Worm (Caenorhabditis elegans): ENCODE measurements around the gene F13D11.4.

Gene F13D11.4

ce11 chrX:5847268-5847667, 12.7 kb upstream of the F13D11.4 start (continued):
- TF ChIP-seq lin-35 (GFP tag; optimal IDR thresholded peaks at IDR 0.05), result peak in 1 of 3 experiments; percentile 41
- TF ChIP-seq athp-1 (tag; optimal IDR thresholded peaks at IDR 0.05), result no peak
- TF ChIP-seq dpl-1 (GFP tag; optimal IDR thresholded peaks at IDR 0.05), result no peak
- peak; percentile 87 for TF ChIP-seq cebp-1 (GFP tag; IDR thresholded peaks at IDR 0.05)
- peak; percentile 98 for TF ChIP-seq cebp-1 (tag; optimal IDR thresholded peaks at IDR 0.05)
- no peak for TF ChIP-seq rcor-1 (GFP tag; IDR thresholded peaks at IDR 0.05)
- no peak for TF ChIP-seq nhr-27 (tag; optimal IDR thresholded peaks at IDR 0.05)
- no peak for TF ChIP-seq ceh-79 (tag; optimal IDR thresholded peaks at IDR 0.05)

ce11 chrX:5841060-5841642, 6.5 kb upstream of the F13D11.4 start, which contains the start of gene puf-9:
Gene puf-9 (plus strand): TSS chrX:5841592.
- peak; percentile 89 for TF ChIP-seq egl-44 (GFP tag; IDR thresholded peaks at IDR 0.05)
- TF ChIP-seq rpc-1 (optimal IDR thresholded peaks at IDR 0.05), result no peak
- no peak for TF ChIP-seq rpc-1 (tag; optimal IDR thresholded peaks at IDR 0.05)
- no peak for TF ChIP-seq hrde-1 (tag; optimal IDR thresholded peaks at IDR 0.05; ENCODE audit: borderline replicate concordance)
- peak; percentile 88 for TF ChIP-seq cebp-2 (GFP tag; IDR thresholded peaks at IDR 0.05)
- TF ChIP-seq K11D2.4 (GFP tag; IDR thresholded peaks at IDR 0.05), result peak; percentile 97
- TF ChIP-seq F37B4.10 (GFP tag; IDR thresholded peaks at IDR 0.05), result no peak
- TF ChIP-seq C06A6.2 (GFP tag; conservative IDR thresholded peaks at IDR 0.05), result peak; percentile 94
- no peak for TF ChIP-seq B0019.2 (GFP tag; conservative IDR thresholded peaks at IDR 0.05)
- TF ChIP-seq ceh-27 (GFP tag; optimal IDR thresholded peaks at IDR 0.05), result peak; percentile 99
- TF ChIP-seq die-1 (tag; optimal IDR thresholded peaks at IDR 0.05), result peak; percentile 61
- TF ChIP-seq cebp-1 (GFP tag; IDR thresholded peaks at IDR 0.05), result peak; percentile 90
- TF ChIP-seq cebp-1 (tag; optimal IDR thresholded peaks at IDR 0.05), result peak; percentile 96
- 0 out of 2 replicates have a peak, but pooled peaks have one; percentile 28 for TF ChIP-seq ceh-40 (GFP tag; IDR thresholded peaks at IDR 0.05)
- TF ChIP-seq mes-4 (tag; optimal IDR thresholded peaks at IDR 0.05), result no peak
- TF ChIP-seq ets-4 (GFP tag; optimal IDR thresholded peaks at IDR 0.05), result peak; percentile 89
- TF ChIP-seq mel-28 (tag; optimal IDR thresholded peaks at IDR 0.05; ENCODE audit: borderline replicate concordance), result no peak
- TF ChIP-seq mcd-1 (GFP tag; IDR thresholded peaks at IDR 0.05), result peak; percentile 99
- peak; percentile 97 for TF ChIP-seq pbrm-1 (GFP tag; IDR thresholded peaks at IDR 0.05)
- peak; percentile 97 for TF ChIP-seq atf-7 (tag; optimal IDR thresholded peaks at IDR 0.05)
- TF ChIP-seq nhr-80 (tag; optimal IDR thresholded peaks at IDR 0.05), result peak; percentile 100
- peak; percentile 99 for TF ChIP-seq lin-40 (tag; optimal IDR thresholded peaks at IDR 0.05)
- no peak for TF ChIP-seq mxl-1 (tag; optimal IDR thresholded peaks at IDR 0.05)
- TF ChIP-seq madf-10 (tag; optimal IDR thresholded peaks at IDR 0.05), result peak; percentile 93
- TF ChIP-seq Y53F4B.3 (GFP tag; IDR thresholded peaks at IDR 0.05), result 0 out of 2 replicates have a peak, but pooled peaks have one; percentile 42
- no peak for TF ChIP-seq ceh-58 (GFP tag; IDR thresholded peaks at IDR 0.05)
- TF ChIP-seq egl-18 (GFP tag; IDR thresholded peaks at IDR 0.05), result peak; percentile 82
- TF ChIP-seq hmg-20 (GFP tag; IDR thresholded peaks at IDR 0.05), result peak; percentile 61; the same call in 1 of the 2 replicates
- peak; percentile 85 for TF ChIP-seq Y56A3A.18 (GFP tag; IDR thresholded peaks at IDR 0.05)
- TF ChIP-seq F55B11.4 (tag; optimal IDR thresholded peaks at IDR 0.05; ENCODE audit: borderline replicate concordance, insufficient read depth), result no peak
- TF ChIP-seq attf-5 (GFP tag; optimal IDR thresholded peaks at IDR 0.05), result peak; percentile 97
- no peak for TF ChIP-seq snpc-3.4 (tag; optimal IDR thresholded peaks at IDR 0.05)
- TF ChIP-seq nhr-179 (tag; optimal IDR thresholded peaks at IDR 0.05), result no peak
- peak; percentile 37 for TF ChIP-seq B0261.1 (tag; optimal IDR thresholded peaks at IDR 0.05)
- peak; percentile 84; the same call in 1 of the 2 replicates for TF ChIP-seq Y95B8A.8 (GFP tag; IDR thresholded peaks at IDR 0.05)
- TF ChIP-seq ceh-100 (GFP tag; IDR thresholded peaks at IDR 0.05), result peak; percentile 56
- TF ChIP-seq attf-3 (GFP tag; conservative IDR thresholded peaks at IDR 0.05), result peak; percentile 61
- peak; percentile 87 for TF ChIP-seq C17E4.6 (GFP tag; IDR thresholded peaks at IDR 0.05)
- peak; percentile 76 for TF ChIP-seq tbp1 (GFP tag; optimal IDR thresholded peaks at IDR 0.05)
- peak; percentile 98 to 99 for TF ChIP-seq let-607 (tag; optimal IDR thresholded peaks at IDR 0.05)
- TF ChIP-seq tbx-9 (tag; optimal IDR thresholded peaks at IDR 0.05; ENCODE audit: borderline replicate concordance), result no peak

Data from whole organism, young adult.